Worm (Caenorhabditis elegans) whole organism, L2 larva: ENCODE results near the gene ifd-1.

Source experiments
- C34F6.9 ChIP-seq: fragments of 150-350 bp; optimal IDR thresholded peaks from 2 replicates; lab custom pipeline; 2014; ENCODE audit warnings: missing biosample characterization, missing genetic modification characterization
- F13H6.1 ChIP-seq: sonication (generic microtip); optimal IDR thresholded peaks from 2 replicates; lab custom pipeline; 2016; ENCODE audit warnings: missing genetic modification characterization, missing compliant biosample characterization
- R02D3.7 ChIP-seq: fragments of 150-350 bp; optimal IDR thresholded peaks from 2 replicates; lab custom pipeline; 2014; ENCODE audit warnings: missing biosample characterization, missing genetic modification characterization
- Y55F3AM.14 ChIP-seq: fragments of 200-800 bp; sonication (Bioruptor generic); optimal IDR thresholded peaks from 2 replicates; lab custom pipeline; 2018; ENCODE audit warnings: mild to moderate bottlenecking, missing genetic modification characterization, missing compliant biosample characterization
- ZK546.5 ChIP-seq: sonication (generic microtip); optimal IDR thresholded peaks from 2 replicates; lab custom pipeline; 2017; ENCODE audit warnings: missing biosample characterization, missing genetic modification characterization
- alr-1 ChIP-seq: fragments of 150-350 bp; optimal IDR thresholded peaks from 2 replicates; lab custom pipeline; 2014; ENCODE audit warnings: missing biosample characterization, missing genetic modification characterization
- aly-2 ChIP-seq: fragments of 150-350 bp; optimal IDR thresholded peaks from 2 replicates; lab custom pipeline; 2014; ENCODE audit warnings: missing biosample characterization, missing genetic modification characterization
- ama-1 ChIP-seq: fragments of 150-350 bp; optimal IDR thresholded peaks from 2 replicates; lab custom pipeline; 2018; ENCODE audit warnings: inconsistent platforms
- blmp-1 ChIP-seq: sonication (generic microtip); optimal IDR thresholded peaks from 2 replicates; lab custom pipeline; 2017; ENCODE audit warnings: missing genetic modification characterization, mild to moderate bottlenecking, missing compliant biosample characterization, antibody characterized with exemption, moderate library complexity; ENCODE audit not compliant: insufficient read depth
- ceh-16 ChIP-seq: fragments of 150-350 bp; optimal IDR thresholded peaks from 2 replicates; lab custom pipeline; 2014; ENCODE audit warnings: missing biosample characterization, missing genetic modification characterization
- ceh-82 ChIP-seq: fragments of 150-350 bp; optimal IDR thresholded peaks from 2 replicates; lab custom pipeline; 2014; ENCODE audit warnings: missing biosample characterization, missing genetic modification characterization
- crh-2 ChIP-seq: sonication (generic microtip); optimal IDR thresholded peaks from 2 replicates; lab custom pipeline; 2017; ENCODE audit warnings: missing biosample characterization, missing genetic modification characterization
- dmd-4 ChIP-seq: sonication (generic microtip); optimal IDR thresholded peaks from 2 replicates; lab custom pipeline; 2017; ENCODE audit warnings: missing biosample characterization, missing genetic modification characterization
- elt-1 ChIP-seq: fragments of 150-350 bp; optimal IDR thresholded peaks from 2 replicates; lab custom pipeline; 2014; ENCODE audit warnings: missing biosample characterization, missing genetic modification characterization
- fos-1 ChIP-seq: fragments of 150-350 bp; optimal IDR thresholded peaks from 2 replicates; lab custom pipeline; 2014; ENCODE audit warnings: missing biosample characterization, missing genetic modification characterization
- gmeb-1 ChIP-seq: fragments of 150-350 bp; optimal IDR thresholded peaks from 2 replicates; lab custom pipeline; 2014; ENCODE audit warnings: missing biosample characterization, missing genetic modification characterization
- lin-11 ChIP-seq: fragments of 150-350 bp; sonication (generic microtip); optimal IDR thresholded peaks from 2 replicates; lab custom pipeline; 2014; ENCODE audit warnings: missing biosample characterization, missing genetic modification characterization, inconsistent platforms, mixed read lengths
- lin-13 ChIP-seq: fragments of 150-350 bp; optimal IDR thresholded peaks from 2 replicates; lab custom pipeline; 2014; ENCODE audit warnings: missing biosample characterization, missing genetic modification reagents, missing genetic modification characterization
- lsy-2 ChIP-seq, 2 experiments: fragments of 150-350 bp in 1 of 2; sonication (generic microtip) in 1 of 2; optimal IDR thresholded peaks; 2 replicates each; lab custom pipeline; 2014 to 2017; ENCODE audit warnings: missing biosample characterization in 2 of 2, missing genetic modification characterization in 2 of 2
- mbf-1 ChIP-seq: sonication (generic microtip); optimal IDR thresholded peaks from 2 replicates; lab custom pipeline; 2017; ENCODE audit warnings: missing biosample characterization, missing genetic modification characterization
- mdl-1 ChIP-seq, 2 experiments: fragments of 150-350 bp in 1 of 2; sonication (generic microtip) in 1 of 2; optimal IDR thresholded peaks; 2 replicates each; lab custom pipeline; 2017; ENCODE audit warnings: missing biosample characterization in 2 of 2, missing genetic modification characterization in 2 of 2
- nhr-10 ChIP-seq: sonication (generic microtip); optimal IDR thresholded peaks from 2 replicates; lab custom pipeline; 2017; ENCODE audit warnings: missing biosample characterization, missing genetic modification characterization
- nhr-11 ChIP-seq: fragments of 150-350 bp; optimal IDR thresholded peaks from 2 replicates; lab custom pipeline; 2014; ENCODE audit warnings: missing biosample characterization, missing genetic modification characterization
- nhr-12 ChIP-seq: fragments of 150-350 bp; optimal IDR thresholded peaks from 2 replicates; lab custom pipeline; 2014; ENCODE audit warnings: missing biosample characterization, missing genetic modification characterization
- nhr-129 ChIP-seq: fragments of 150-350 bp; optimal IDR thresholded peaks from 2 replicates; lab custom pipeline; 2014; ENCODE audit warnings: missing biosample characterization, missing genetic modification characterization
- nhr-21 ChIP-seq: fragments of 150-350 bp; optimal IDR thresholded peaks from 2 replicates; lab custom pipeline; 2014; ENCODE audit warnings: missing biosample characterization, missing genetic modification characterization
- nhr-23 ChIP-seq: fragments of 150-350 bp; optimal IDR thresholded peaks from 2 replicates; lab custom pipeline; 2014; ENCODE audit warnings: missing biosample characterization, missing genetic modification reagents, missing genetic modification characterization
- nhr-6 ChIP-seq: fragments of 150-350 bp; optimal IDR thresholded peaks from 2 replicates; lab custom pipeline; 2014; ENCODE audit warnings: missing biosample characterization, missing genetic modification characterization
- nhr-77 ChIP-seq: fragments of 150-350 bp; optimal IDR thresholded peaks from 2 replicates; lab custom pipeline; 2014; ENCODE audit warnings: missing biosample characterization, missing genetic modification characterization
- peb-1 ChIP-seq: fragments of 150-350 bp; optimal IDR thresholded peaks from 2 replicates; lab custom pipeline; 2014; ENCODE audit warnings: missing biosample characterization, missing genetic modification characterization
- sem-4 ChIP-seq: fragments of 150-350 bp; optimal IDR thresholded peaks from 2 replicates; lab custom pipeline; 2014; ENCODE audit warnings: missing biosample characterization, missing genetic modification reagents, missing genetic modification characterization
- skn-1 ChIP-seq: sonication (generic microtip); optimal IDR thresholded peaks from 2 replicates; lab custom pipeline; 2017; ENCODE audit warnings: missing biosample characterization, missing genetic modification characterization
- sma-3 ChIP-seq: sonication (generic microtip); optimal IDR thresholded peaks from 2 replicates; lab custom pipeline; 2016; ENCODE audit warnings: missing genetic modification reagents, missing genetic modification characterization, missing compliant biosample characterization
- snpc-4 ChIP-seq: fragments of 150-350 bp; optimal IDR thresholded peaks from 2 replicates; lab custom pipeline; 2014; ENCODE audit warnings: missing biosample characterization, missing genetic modification characterization
- unc-39 ChIP-seq: fragments of 150-350 bp; optimal IDR thresholded peaks from 2 replicates; lab custom pipeline; 2014; ENCODE audit warnings: missing biosample characterization, missing genetic modification characterization
- zag-1 ChIP-seq: fragments of 150-350 bp; optimal IDR thresholded peaks from 2 replicates; lab custom pipeline; 2014; ENCODE audit warnings: missing biosample characterization, missing genetic modification characterization
- ztf-1 ChIP-seq: fragments of 200-800 bp; sonication (Bioruptor generic); conservative IDR thresholded peaks from 2 replicates; pipeline ENCODE4 v1.3.6; 2022; ENCODE audit warnings: missing genetic modification characterization, missing compliant biosample characterization
- ztf-11 ChIP-seq: sonication (generic microtip); optimal IDR thresholded peaks from 2 replicates; lab custom pipeline; 2017; ENCODE audit warnings: missing biosample characterization, missing genetic modification characterization
- ztf-4 ChIP-seq: fragments of 150-350 bp; optimal IDR thresholded peaks from 2 replicates; lab custom pipeline; 2014; ENCODE audit warnings: missing biosample characterization, missing genetic modification characterization

Gene ifd-1

DNA sequence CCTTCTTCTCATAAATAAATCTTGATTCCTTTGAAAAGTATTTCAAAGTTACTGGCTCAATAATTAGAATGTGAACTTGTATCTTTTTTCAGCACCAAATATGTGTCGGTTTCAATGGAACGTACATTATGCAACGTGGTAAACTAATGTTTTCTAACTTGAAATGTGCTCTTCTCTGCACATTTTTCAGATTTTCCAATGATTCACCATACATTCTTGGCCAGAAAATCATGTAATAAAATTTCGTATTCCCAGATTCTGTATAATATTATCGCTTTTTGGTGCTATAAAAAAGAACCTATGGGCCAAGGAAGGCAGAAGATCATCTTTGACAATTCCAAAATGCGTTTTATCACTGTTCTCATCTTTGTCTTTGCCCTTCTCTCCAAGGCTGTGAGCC, 36.7 kb upstream of the ifd-1 start, which contains the start of gene C06E2.9:
Gene C06E2.9, plus strand, starts transcription at position 301 of the 400 bp plus-strand sequence.
- TF ChIP-seq F13H6.1 (tag; lab: Kevin White, UChicago) = no peak
- TF ChIP-seq crh-2 (tag; lab: Kevin White, UChicago) = no peak
- TF ChIP-seq ZK546.5 (tag; lab: Kevin White, UChicago) = no peak
- no peak for TF ChIP-seq R02D3.7 (tag; lab: Kevin White, UChicago)
- TF ChIP-seq elt-1 = no peak
- TF ChIP-seq peb-1 (tag; lab: Kevin White, UChicago) = no peak
- no peak for TF ChIP-seq unc-39 (tag; lab: Kevin White, UChicago)
- TF ChIP-seq fos-1 = no peak
- no peak for TF ChIP-seq snpc-4
- TF ChIP-seq blmp-1 = no peak
- no peak for TF ChIP-seq ceh-82
- TF ChIP-seq sem-4 = no peak
- no peak for TF ChIP-seq nhr-6 (tag; lab: Kevin White, UChicago)
- TF ChIP-seq nhr-11 (tag; lab: Kevin White, UChicago) = no peak
- TF ChIP-seq gmeb-1 = no peak
- TF ChIP-seq dmd-4 (tag; lab: Kevin White, UChicago) = no peak
- no peak for TF ChIP-seq nhr-12
- TF ChIP-seq ztf-4 (tag; lab: Kevin White, UChicago) = no peak
- TF ChIP-seq nhr-10 = no peak

DNA sequence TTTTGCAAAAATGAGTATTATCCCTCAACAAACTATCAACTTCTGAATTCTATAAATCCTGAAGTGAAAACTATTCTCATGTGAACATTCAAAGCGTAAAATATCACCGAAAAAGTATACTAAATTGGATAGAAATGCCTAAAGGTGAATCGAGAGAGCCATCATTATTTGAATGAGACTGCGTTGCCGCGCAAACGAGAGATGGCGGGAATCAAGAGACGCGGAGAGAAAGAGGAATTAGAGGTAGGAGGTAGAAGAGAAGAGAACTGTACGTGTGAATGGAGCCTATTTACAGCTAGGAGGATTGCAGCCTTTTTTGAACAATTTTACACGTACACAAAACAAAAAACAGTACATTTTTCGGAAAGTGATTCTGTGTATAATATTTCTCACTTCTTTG, 35.3 kb upstream of the ifd-1 start:
- TF ChIP-seq crh-2 (tag; lab: Kevin White, UChicago) (no peak), Y55F3AM.14 (GFP tag; lab: Kevin White, UChicago) (no peak)

DNA sequence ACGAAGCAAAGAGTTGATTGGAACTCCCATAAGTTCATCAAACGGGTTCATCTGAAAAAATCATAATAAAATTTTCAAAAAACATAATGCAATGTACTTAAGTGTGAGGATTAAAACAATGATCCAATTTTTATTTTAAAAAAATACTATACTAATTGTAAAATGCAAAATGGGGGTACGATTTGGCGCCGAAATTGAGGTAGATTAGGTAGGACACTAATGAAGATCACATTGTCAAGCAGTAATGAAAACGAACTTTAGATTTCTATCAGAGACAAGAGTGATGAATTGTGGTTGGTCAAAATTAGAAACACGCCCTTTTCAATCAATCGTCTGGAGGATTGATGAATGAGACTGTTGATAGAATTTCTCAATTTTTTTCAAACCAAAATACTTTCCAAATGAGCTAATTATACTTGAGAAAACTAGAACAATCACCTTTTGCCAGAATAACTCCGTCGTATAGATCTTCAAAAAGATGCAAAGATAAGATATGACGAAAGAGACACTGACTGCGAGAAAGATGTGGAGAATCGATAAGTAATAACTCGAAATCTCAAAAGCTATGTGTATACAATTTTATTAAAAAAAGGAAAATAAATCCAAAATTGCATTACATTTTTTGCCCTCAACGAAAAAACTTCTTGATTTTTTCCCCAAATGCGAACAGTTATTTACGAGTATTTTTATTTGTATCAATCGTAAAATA, 33.8 kb upstream of the ifd-1 start, which contains the start of gene C06E2.5:
Gene C06E2.5, minus strand, starts transcription at position 51 of the 709 bp plus-strand sequence.
- TF ChIP-seq elt-1 = peak; percentile 90
- no peak for TF ChIP-seq mbf-1
- TF ChIP-seq aly-2 (tag; lab: Kevin White, UChicago) = no peak
- no peak for TF ChIP-seq nhr-10

DNA sequence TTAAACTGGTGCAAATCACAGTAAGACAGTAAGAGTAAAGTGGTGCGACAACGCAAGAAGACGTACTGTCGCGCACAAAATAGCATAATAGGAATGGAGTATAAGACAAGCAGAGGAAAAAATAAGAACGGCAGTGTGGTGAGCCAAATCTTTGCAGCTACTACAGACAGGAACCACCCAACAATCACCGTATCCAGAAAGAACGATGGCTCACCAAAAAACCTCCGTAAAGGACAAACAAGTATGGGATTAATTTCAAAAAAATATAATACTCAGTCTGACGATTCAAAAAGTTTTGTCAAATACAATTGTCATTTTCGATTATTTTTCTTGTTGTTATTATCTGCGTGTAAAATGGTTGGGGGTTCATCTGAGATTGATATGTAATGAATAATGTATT, 30.2 kb upstream of the ifd-1 start:
- TF ChIP-seq nhr-11 (tag; lab: Kevin White, UChicago) (no peak), ceh-82 (no peak), zag-1 (tag; lab: Kevin White, UChicago) (no peak), C34F6.9 (tag; lab: Kevin White, UChicago) (no peak), nhr-12 (no peak), gmeb-1 (no peak), R02D3.7 (tag; lab: Kevin White, UChicago) (no peak), unc-39 (tag; lab: Kevin White, UChicago) (no peak), nhr-129 (tag; lab: Kevin White, UChicago) (no peak), F13H6.1 (tag; lab: Kevin White, UChicago) (no peak), ztf-11 (tag; lab: Kevin White, UChicago) (no peak)

DNA sequence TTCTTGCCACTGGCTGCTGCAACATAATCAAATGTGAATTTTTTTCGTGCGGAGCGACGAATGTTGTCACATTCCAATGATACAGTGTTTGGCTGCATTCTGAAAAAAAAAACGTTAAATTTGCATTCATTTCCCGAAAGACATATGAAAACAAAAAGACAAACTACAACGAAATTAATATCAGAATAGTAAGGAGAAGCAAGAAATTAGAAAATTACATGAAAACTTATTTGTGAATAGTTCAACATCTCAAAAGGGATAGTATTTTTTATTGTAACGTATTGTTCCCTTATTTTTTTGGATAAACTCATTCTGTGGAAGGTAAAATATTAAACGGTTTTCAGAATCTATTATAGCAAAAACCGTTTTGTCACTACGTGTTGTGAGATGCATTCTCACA, 29.3 kb upstream of the ifd-1 start, which contains the start of gene sprp-4:
Gene sprp-4, minus strand, starts transcription at position 101 of the 400 bp plus-strand sequence.
- TF ChIP-seq zag-1 (tag; lab: Kevin White, UChicago) (no peak), elt-1 (no peak), nhr-77 (no peak), ceh-16 (tag; lab: Kevin White, UChicago) (no peak), Y55F3AM.14 (GFP tag; lab: Kevin White, UChicago) (no peak), skn-1 (tag; lab: Kevin White, UChicago) (no peak), nhr-11 (tag; lab: Kevin White, UChicago) (no peak), lin-11 (tag; lab: Kevin White, UChicago) (no peak)

DNA sequence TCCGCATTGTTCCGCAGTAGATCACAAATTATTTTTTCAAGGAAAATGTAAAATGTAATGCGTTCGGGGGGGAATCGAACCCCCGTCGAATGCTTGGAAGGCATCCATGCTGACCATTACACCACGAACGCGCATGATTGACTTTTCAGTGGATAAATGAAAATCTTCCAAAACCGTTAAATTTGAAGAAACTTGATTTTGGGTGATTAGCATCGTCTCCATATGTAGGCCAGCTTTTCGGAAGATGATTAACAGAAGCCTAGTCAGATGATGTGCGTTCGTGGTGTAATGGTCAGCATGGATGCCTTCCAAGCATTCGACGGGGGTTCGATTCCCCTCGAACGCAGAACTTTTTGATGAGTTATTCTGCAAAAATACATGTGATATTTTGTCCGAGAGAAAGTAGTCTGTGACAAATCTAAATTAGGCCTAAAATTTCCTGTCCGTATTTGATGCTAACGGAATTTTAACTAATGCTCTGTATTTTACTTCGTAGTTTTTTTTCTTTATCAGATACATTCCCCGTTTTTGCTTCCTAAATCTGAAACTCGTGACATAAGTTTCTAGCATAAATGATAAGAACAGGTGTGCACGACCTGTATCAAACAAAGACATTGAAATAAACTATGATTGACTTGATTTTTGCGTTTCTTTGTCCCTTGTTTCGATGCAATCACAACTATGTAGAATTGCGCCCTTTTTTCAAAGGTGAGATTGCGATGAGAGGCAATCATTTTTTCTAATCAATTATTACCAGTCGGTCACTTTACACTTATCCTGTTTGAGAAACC, 22.4 kb upstream of the ifd-1 start, which contains the start of gene C28G1.10:
Gene C28G1.10, plus strand, starts transcription at position 676 of the 791 bp plus-strand sequence.
- peak; percentile 37 for TF ChIP-seq nhr-21
- TF ChIP-seq lin-13 (GFP tag; lab: Kevin White, UChicago) = no peak
- no peak for TF ChIP-seq alr-1
- no peak for TF ChIP-seq ztf-1 (GFP tag; lab: Robert Waterston, UW)
- TF ChIP-seq gmeb-1 = peak; percentile 21
- no peak for TF ChIP-seq unc-39 (tag; lab: Kevin White, UChicago)
- no peak for TF ChIP-seq F13H6.1 (tag; lab: Kevin White, UChicago)
- TF ChIP-seq nhr-6 (tag; lab: Kevin White, UChicago) = no peak
- no peak for TF ChIP-seq lsy-2 (tag; optimal IDR thresholded peaks at IDR 0.05; lab: Kevin White, UChicago)
- TF ChIP-seq dmd-4 (tag; lab: Kevin White, UChicago) = no peak
- no peak for TF ChIP-seq skn-1 (tag; lab: Kevin White, UChicago)
- no peak for TF ChIP-seq ztf-11 (tag; lab: Kevin White, UChicago)
- no peak for TF ChIP-seq ama-1 (lab: Kevin White, UChicago)
- no peak for TF ChIP-seq sma-3 (GFP tag; lab: Kevin White, UChicago)
- TF ChIP-seq elt-1 = no peak
- peak; percentile 23 for TF ChIP-seq crh-2 (tag; lab: Kevin White, UChicago)
- no peak for TF ChIP-seq C34F6.9 (tag; lab: Kevin White, UChicago)
- no peak for TF ChIP-seq ZK546.5 (tag; lab: Kevin White, UChicago)
- TF ChIP-seq mdl-1 (tag; optimal IDR thresholded peaks at IDR 0.05; lab: Kevin White, UChicago) = no peak
- peak; percentile 42 for TF ChIP-seq fos-1
- no peak for TF ChIP-seq nhr-23 (tag; lab: Kevin White, UChicago)
- no peak for TF ChIP-seq nhr-129 (tag; lab: Kevin White, UChicago)
- TF ChIP-seq blmp-1 = no peak
